Worm (Caenorhabditis elegans): Measurements from ENCODE around the gene unc-104.
"Not testable (repeated sequence)": the region's sequence is repeated elsewhere in the genome, so short reads cannot be mapped to it uniquely, and the experiment has no call there.

unc-104 gene

ce11 chrII:6970515-6970914 is 24.3 kb upstream of the unc-104 start, which contains the start of gene C15F1.5:
C15F1.5 (minus strand) TSS chrII:6970615.
- TF ChIP-seq sem-4 (tag; optimal IDR thresholded peaks at IDR 0.05) (no peak), F13H6.1 (tag; optimal IDR thresholded peaks at IDR 0.05) (no peak), alr-1 (tag; optimal IDR thresholded peaks at IDR 0.05) (no peak), nhr-237 (tag; optimal IDR thresholded peaks at IDR 0.05) (no peak), ama-1 (optimal IDR thresholded peaks at IDR 0.05) (no peak), mab-5 (tag; optimal IDR thresholded peaks at IDR 0.05) (no peak), elt-1 (tag; optimal IDR thresholded peaks at IDR 0.05) (no peak), unc-39 (tag; optimal IDR thresholded peaks at IDR 0.05) (no peak), ZK546.5 (tag; optimal IDR thresholded peaks at IDR 0.05) (no peak)

- no peak for TF ChIP-seq lin-11 (tag; optimal IDR thresholded peaks at IDR 0.05)
- peak; percentile 7 for TF ChIP-seq lin-13 (GFP tag; optimal IDR thresholded peaks at IDR 0.05)
These were observed 22.5 kb upstream of the unc-104 start, which contains the start of gene art-1 for ce11 chrII:6972185-6972737. art-1 (minus strand) TSS chrII:6972235.

- TF ChIP-seq blmp-1 (tag; optimal IDR thresholded peaks at IDR 0.05; ENCODE audit: insufficient read depth) (no peak), mbf-1 (tag; optimal IDR thresholded peaks at IDR 0.05) (no peak), nhr-129 (tag; optimal IDR thresholded peaks at IDR 0.05) (peak; percentile 4), peb-1 (tag; optimal IDR thresholded peaks at IDR 0.05) (no peak)
These were observed 21.3 kb upstream of the unc-104 start, which contains the start of gene sod-1 for ce11 chrII:6973501-6973900. sod-1 (minus strand) TSS chrII:6973887.

ce11 chrII:6974011-6974410 is 20.8 kb upstream of the unc-104 start:
- TF ChIP-seq lsy-2 (tag; optimal IDR thresholded peaks at IDR 0.05) (peak; percentile 27 to 82), nhr-21 (tag; optimal IDR thresholded peaks at IDR 0.05) (no peak), ceh-82 (tag; optimal IDR thresholded peaks at IDR 0.05) (no peak), dmd-4 (tag; optimal IDR thresholded peaks at IDR 0.05) (no peak), ztf-4 (tag; optimal IDR thresholded peaks at IDR 0.05) (no peak), gmeb-1 (tag; optimal IDR thresholded peaks at IDR 0.05) (peak; percentile 92), sma-9 (GFP tag; optimal IDR thresholded peaks at IDR 0.05) (peak; percentile 44), sma-9 (tag; optimal IDR thresholded peaks at IDR 0.05) (no peak), unc-55 (GFP tag; optimal IDR thresholded peaks at IDR 0.05) (peak; percentile 83), ama-1 (optimal IDR thresholded peaks at IDR 0.05) (no peak), snpc-4 (tag; optimal IDR thresholded peaks at IDR 0.05) (peak; percentile 40), nhr-129 (tag; optimal IDR thresholded peaks at IDR 0.05) (peak; percentile 38), C34F6.9 (tag; optimal IDR thresholded peaks at IDR 0.05) (peak; percentile 75), elt-1 (tag; optimal IDR thresholded peaks at IDR 0.05) (no peak), lin-13 (GFP tag; optimal IDR thresholded peaks at IDR 0.05) (peak; percentile 43), peb-1 (tag; optimal IDR thresholded peaks at IDR 0.05) (no peak), crh-2 (tag; optimal IDR thresholded peaks at IDR 0.05) (peak; percentile 43), sma-3 (GFP tag; optimal IDR thresholded peaks at IDR 0.05) (peak; percentile 13), nhr-25 (tag; optimal IDR thresholded peaks at IDR 0.05) (peak; percentile 24)

ce11 chrII:6975725-6976124 is 19.1 kb upstream of the unc-104 start:
- TF ChIP-seq F13H6.1 (tag; optimal IDR thresholded peaks at IDR 0.05) (no peak), lsy-2 (tag; optimal IDR thresholded peaks at IDR 0.05) (peak in 1 of 2 experiments; percentile 72)

- not testable (repeated sequence) for TF ChIP-seq unc-55 (GFP tag; optimal IDR thresholded peaks at IDR 0.05); R02D3.7 (tag; optimal IDR thresholded peaks at IDR 0.05); blmp-1 (tag; optimal IDR thresholded peaks at IDR 0.05; ENCODE audit: insufficient read depth)
These were observed 17.1 kb upstream of the unc-104 start, which contains the start of gene C15F1.8 for ce11 chrII:6977732-6978131. C15F1.8 (minus strand) TSS chrII:6977832.

ce11 chrII:6978908-6979307 is 15.9 kb upstream of the unc-104 start:
- TF ChIP-seq sma-9 (GFP tag; optimal IDR thresholded peaks at IDR 0.05) = no peak
- no peak for TF ChIP-seq sma-9 (tag; optimal IDR thresholded peaks at IDR 0.05)
- TF ChIP-seq egl-27 (tag; optimal IDR thresholded peaks at IDR 0.05) = no peak
- TF ChIP-seq gmeb-1 (tag; optimal IDR thresholded peaks at IDR 0.05) = no peak
- no peak for TF ChIP-seq crh-2 (tag; optimal IDR thresholded peaks at IDR 0.05)
- no peak for TF ChIP-seq F13H6.1 (tag; optimal IDR thresholded peaks at IDR 0.05)
- no peak for TF ChIP-seq lin-39 (tag; optimal IDR thresholded peaks at IDR 0.05)
- TF ChIP-seq elt-3 (tag; optimal IDR thresholded peaks at IDR 0.05) = no peak
- TF ChIP-seq dmd-4 (tag; optimal IDR thresholded peaks at IDR 0.05) = no peak
- no peak for TF ChIP-seq skn-1 (tag; optimal IDR thresholded peaks at IDR 0.05)
- no peak for TF ChIP-seq nhr-6 (tag; optimal IDR thresholded peaks at IDR 0.05)
- no peak for TF ChIP-seq lsy-2 (tag; optimal IDR thresholded peaks at IDR 0.05)
- no peak for TF ChIP-seq zag-1 (tag; optimal IDR thresholded peaks at IDR 0.05)
- TF ChIP-seq nhr-129 (tag; optimal IDR thresholded peaks at IDR 0.05) = no peak
- no peak for TF ChIP-seq blmp-1 (tag; optimal IDR thresholded peaks at IDR 0.05; ENCODE audit: insufficient read depth)
- TF ChIP-seq ceh-16 (tag; optimal IDR thresholded peaks at IDR 0.05) = no peak
- TF ChIP-seq nhr-237 (tag; optimal IDR thresholded peaks at IDR 0.05) = no peak
- no peak for TF ChIP-seq ztf-11 (tag; optimal IDR thresholded peaks at IDR 0.05)
- TF ChIP-seq nhr-77 (tag; optimal IDR thresholded peaks at IDR 0.05) = no peak

All from whole organism, L2 larva.